Worm (Caenorhabditis elegans): ENCODE data around the gene ctsa-4.1.

ctsa-4.1 gene

DNA sequence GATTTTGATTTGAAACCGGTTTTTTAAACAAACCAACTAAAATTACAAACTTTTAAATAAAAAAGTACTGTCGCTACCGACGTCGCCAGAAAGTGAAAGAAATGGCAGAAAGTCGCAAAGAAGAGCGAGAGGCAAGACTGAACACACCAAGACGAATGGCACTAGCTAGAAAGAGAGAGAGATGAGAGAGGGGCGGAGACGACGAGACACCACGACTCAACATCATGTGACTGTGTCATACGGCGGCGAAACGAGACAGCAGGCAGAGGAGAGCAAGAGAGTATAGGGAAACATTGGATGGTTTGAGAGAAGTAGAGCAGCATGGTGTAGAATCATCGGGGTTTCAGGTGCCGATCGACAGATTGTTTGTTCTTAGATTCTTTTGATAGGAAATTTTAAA lies 18.4 kb upstream of the ctsa-4.1 start (continued):
- TF ChIP-seq hmg-11 (tag; optimal IDR thresholded peaks at IDR 0.05) (peak; percentile 94), unc-62 (GFP tag; optimal IDR thresholded peaks at IDR 0.05) (peak; percentile 71), lin-15B (tag; optimal IDR thresholded peaks at IDR 0.05) (peak; percentile 83), nfya-1 (tag; optimal IDR thresholded peaks at IDR 0.05; ENCODE audit: insufficient read depth) (peak; percentile 94), pqm-1 (tag; optimal IDR thresholded peaks at IDR 0.05) (peak; percentile 75), sea-2 (GFP tag; optimal IDR thresholded peaks at IDR 0.05) (no peak)

DNA sequence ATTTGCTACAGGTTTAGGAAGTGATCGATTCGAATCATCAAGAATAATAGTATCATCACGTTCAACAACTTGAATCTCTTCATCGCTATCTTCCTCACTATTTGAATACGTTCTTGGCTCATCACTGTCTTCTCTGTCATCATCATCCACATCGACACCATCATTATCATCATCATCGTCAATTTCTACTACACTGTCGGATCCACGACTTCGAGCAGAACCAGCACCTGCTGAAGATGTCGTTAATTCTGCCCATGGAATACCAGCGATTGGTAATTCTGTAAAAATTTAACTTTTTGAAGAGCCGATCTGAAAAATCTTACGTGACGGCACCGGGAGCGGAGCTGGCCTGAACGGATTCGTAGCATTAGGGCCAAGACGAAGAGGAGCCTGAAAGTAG lies 16.8 kb upstream of the ctsa-4.1 start:
- TF ChIP-seq nhr-28 (tag; optimal IDR thresholded peaks at IDR 0.05) (no peak), sea-2 (GFP tag; optimal IDR thresholded peaks at IDR 0.05) (no peak), ztf-4 (tag; optimal IDR thresholded peaks at IDR 0.05) (no peak), ceh-9 (tag; optimal IDR thresholded peaks at IDR 0.05) (no peak), lin-15B (tag; optimal IDR thresholded peaks at IDR 0.05) (no peak), ceh-28 (tag; optimal IDR thresholded peaks at IDR 0.05) (no peak), lin-39 (tag; optimal IDR thresholded peaks at IDR 0.05) (no peak), nhr-23 (tag; optimal IDR thresholded peaks at IDR 0.05) (no peak), fos-1 (tag; optimal IDR thresholded peaks at IDR 0.05) (no peak), elt-2 (tag; optimal IDR thresholded peaks at IDR 0.05) (no peak), ztf-11 (tag; optimal IDR thresholded peaks at IDR 0.05) (no peak), egl-5 (tag; optimal IDR thresholded peaks at IDR 0.05) (no peak)

DNA sequence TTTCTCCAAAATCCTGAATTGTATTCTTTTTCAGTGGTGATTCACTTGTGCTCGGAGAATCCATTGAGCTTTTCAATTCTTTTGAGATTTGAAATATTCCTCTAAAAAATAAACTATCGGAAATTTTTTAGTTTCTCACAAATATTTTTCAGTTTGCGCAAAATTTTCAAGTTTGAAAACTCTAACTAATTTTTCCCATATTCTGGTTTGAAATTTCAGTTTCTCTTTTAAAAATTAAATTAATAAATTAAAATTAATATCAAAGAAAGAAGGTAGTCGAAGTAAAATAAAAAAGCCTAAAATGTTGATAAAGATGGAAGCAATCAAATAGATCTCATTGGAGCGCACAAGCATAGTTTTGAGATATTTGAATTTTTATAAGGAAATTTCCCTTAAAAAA lies 14.9 kb upstream of the ctsa-4.1 start, which contains the start of gene C32D5.10:
TSS of gene C32D5.10 (minus strand) at position 101 of the 400 bp plus-strand sequence.
- TF ChIP-seq fkh-10 (GFP tag; optimal IDR thresholded peaks at IDR 0.05): no peak
- TF ChIP-seq ceh-9 (tag; optimal IDR thresholded peaks at IDR 0.05): no peak
- TF ChIP-seq nhr-23 (tag; optimal IDR thresholded peaks at IDR 0.05): peak; percentile 13

DNA sequence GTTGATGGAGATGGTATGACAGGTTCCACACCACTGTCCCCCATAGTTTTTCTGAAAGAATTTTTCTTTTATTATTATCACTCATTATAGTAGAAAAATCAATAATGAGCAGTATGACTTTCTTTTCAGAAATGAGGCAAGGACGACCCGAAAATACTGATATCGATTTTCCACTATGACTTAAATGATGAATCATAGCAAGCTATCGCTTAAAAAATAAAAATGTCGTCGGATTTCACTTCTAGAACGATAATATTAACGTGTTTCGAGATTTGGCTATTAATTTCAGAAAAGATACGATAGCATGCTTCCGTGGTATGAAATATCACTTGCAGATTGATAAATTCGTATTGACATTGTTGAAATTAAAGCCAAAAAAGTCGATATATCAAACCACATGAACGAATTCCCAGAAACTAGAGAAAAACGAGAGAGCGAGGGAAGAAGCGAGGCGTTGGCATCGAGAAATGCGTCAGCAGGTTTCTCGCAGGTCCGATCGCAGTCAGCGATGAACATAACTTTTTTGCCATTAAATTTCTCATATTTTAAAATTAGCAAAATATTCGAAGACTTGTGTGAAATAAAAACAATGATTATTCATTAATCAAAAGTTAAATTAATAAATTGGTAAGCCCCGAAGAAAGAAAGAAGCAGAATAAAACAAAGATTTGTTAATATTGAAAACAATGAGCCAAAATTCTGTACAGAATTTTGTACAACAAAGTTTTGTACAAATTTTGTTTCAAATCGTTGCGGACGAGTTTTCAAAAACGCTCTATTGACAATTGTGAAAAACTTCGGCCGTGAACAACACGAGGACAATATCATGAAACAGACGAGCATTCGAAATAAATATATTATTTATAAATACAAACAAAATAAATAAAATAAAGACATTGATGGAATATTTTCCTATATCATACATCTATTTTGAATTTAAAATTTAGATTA lies 11.1 kb upstream of the ctsa-4.1 start, which contains the start of gene C32D5.11:
TSS of gene C32D5.11 (minus strand) at position 51 of the 951 bp plus-strand sequence.
- TF ChIP-seq nhr-23 (tag; optimal IDR thresholded peaks at IDR 0.05) (peak; percentile 79), egl-5 (tag; optimal IDR thresholded peaks at IDR 0.05) (no peak), nhr-43 (tag; optimal IDR thresholded peaks at IDR 0.05; ENCODE audit: poor library complexity, severe bottlenecking) (peak; percentile 36), nhr-11 (tag; optimal IDR thresholded peaks at IDR 0.05) (peak; percentile 24), nhr-67 (tag; optimal IDR thresholded peaks at IDR 0.05) (no peak), sea-2 (GFP tag; optimal IDR thresholded peaks at IDR 0.05) (no peak), lin-15B (tag; optimal IDR thresholded peaks at IDR 0.05) (peak; percentile 78), zag-1 (tag; optimal IDR thresholded peaks at IDR 0.05) (no peak), eor-1 (tag; optimal IDR thresholded peaks at IDR 0.05) (no peak), nfya-1 (tag; optimal IDR thresholded peaks at IDR 0.05; ENCODE audit: insufficient read depth) (peak; percentile 78), nhr-28 (tag; optimal IDR thresholded peaks at IDR 0.05) (no peak), hmg-11 (tag; optimal IDR thresholded peaks at IDR 0.05) (peak; percentile 43), ama-1 (optimal IDR thresholded peaks at IDR 0.05) (no peak), snpc-4 (tag; optimal IDR thresholded peaks at IDR 0.05) (peak; percentile 88), nhr-25 (tag; optimal IDR thresholded peaks at IDR 0.05) (peak; percentile 50), R02D3.7 (tag; optimal IDR thresholded peaks at IDR 0.05) (no peak), unc-39 (tag; optimal IDR thresholded peaks at IDR 0.05) (no peak), lsy-12 (tag; optimal IDR thresholded peaks at IDR 0.05) (peak; percentile 74), pqm-1 (tag; optimal IDR thresholded peaks at IDR 0.05) (peak; percentile 65), tbx-2 (tag; optimal IDR thresholded peaks at IDR 0.05) (peak; percentile 27), ceh-16 (tag; optimal IDR thresholded peaks at IDR 0.05) (no peak), pha-4 (tag; optimal IDR thresholded peaks at IDR 0.05) (peak; percentile 72), lin-39 (tag; optimal IDR thresholded peaks at IDR 0.05) (peak; percentile 84), elt-2 (tag; optimal IDR thresholded peaks at IDR 0.05) (peak; percentile 35), unc-62 (GFP tag; optimal IDR thresholded peaks at IDR 0.05) (no peak), skn-1 (tag; optimal IDR thresholded peaks at IDR 0.05) (peak; percentile 35), ceh-28 (tag; optimal IDR thresholded peaks at IDR 0.05) (peak; percentile 11), elt-1 (tag; optimal IDR thresholded peaks at IDR 0.05) (peak; percentile 49), egl-27 (tag; optimal IDR thresholded peaks at IDR 0.05) (no peak), mdl-1 (tag; optimal IDR thresholded peaks at IDR 0.05) (no peak), nhr-237 (tag; optimal IDR thresholded peaks at IDR 0.05) (no peak), fkh-10 (GFP tag; optimal IDR thresholded peaks at IDR 0.05) (no peak)

Data from whole organism, L3 larva.